Worm (Caenorhabditis elegans): Measurements from ENCODE around the gene C18F10.7.
A peak's percentile ranks its signal among the peaks of the same experiment; 100 is the strongest.

C18F10.7 gene

DNA sequence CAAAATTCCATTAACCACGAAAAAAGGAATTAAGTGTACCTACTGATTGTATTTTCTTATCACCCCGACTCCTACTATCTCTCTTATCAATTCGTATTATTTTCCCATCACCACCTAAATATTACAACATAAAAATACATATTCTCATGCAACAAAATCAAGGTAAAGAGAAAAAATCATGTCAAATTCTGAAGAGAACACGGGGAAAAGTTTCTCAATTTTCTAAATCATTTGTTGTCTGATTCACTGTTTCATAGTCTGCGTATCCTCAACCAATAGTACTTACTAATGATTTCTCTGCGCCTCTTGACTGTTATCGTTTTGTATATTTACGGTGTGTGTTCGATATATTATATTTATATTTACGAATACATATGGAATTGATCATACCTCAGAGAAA lies 46.3 kb downstream of the C18F10.7 start:
- no peak for TF ChIP-seq mxl-1 (tag; optimal IDR thresholded peaks at IDR 0.05)
- TF ChIP-seq C06A6.2 (GFP tag; conservative IDR thresholded peaks at IDR 0.05): no peak
- TF ChIP-seq F52B5.7 (tag; optimal IDR thresholded peaks at IDR 0.05): no peak
- peak; percentile 68; the same call in 1 of the 2 replicates for TF ChIP-seq hmg-1.2 (GFP tag; IDR thresholded peaks at IDR 0.05)
- TF ChIP-seq aptf-3 (GFP tag; IDR thresholded peaks at IDR 0.05): no peak
- TF ChIP-seq pha-4 (tag; optimal IDR thresholded peaks at IDR 0.05): no peak
- peak; percentile 68 for TF ChIP-seq nhr-80 (tag; optimal IDR thresholded peaks at IDR 0.05)

DNA sequence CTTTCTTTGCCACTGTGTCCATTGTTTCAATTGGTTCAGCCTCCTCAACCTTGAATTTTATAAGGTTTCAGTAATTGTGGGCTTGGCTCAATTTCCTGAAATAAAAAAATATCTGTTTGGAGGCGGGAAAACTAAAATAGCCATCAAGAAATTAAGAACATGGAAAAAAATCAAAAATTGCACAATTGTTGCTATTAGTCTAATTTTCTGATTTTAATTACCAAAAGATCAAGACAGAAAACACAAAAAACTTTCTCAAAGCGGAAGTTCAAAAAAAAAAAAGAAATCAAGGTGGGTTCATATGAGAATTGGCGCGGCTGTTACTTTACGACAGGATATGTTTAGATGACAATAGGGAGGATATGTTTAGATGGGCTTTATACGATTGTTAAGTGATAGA lies 47.3 kb downstream of the C18F10.7 start, which contains the start of gene esyt-2:
TSS of gene esyt-2 (minus strand) at position 101 of the 400 bp plus-strand sequence.
- TF ChIP-seq ekl-4 (GFP tag; IDR thresholded peaks at IDR 0.05) (no peak), ztf-3 (GFP tag; optimal IDR thresholded peaks at IDR 0.05) (no peak), cebp-2 (GFP tag; IDR thresholded peaks at IDR 0.05) (no peak), K11D2.4 (GFP tag; IDR thresholded peaks at IDR 0.05) (no peak), nhr-179 (tag; optimal IDR thresholded peaks at IDR 0.05) (no peak), hrde-1 (tag; optimal IDR thresholded peaks at IDR 0.05; ENCODE audit: borderline replicate concordance) (no peak), nhr-120 (GFP tag; IDR thresholded peaks at IDR 0.05) (no peak), ztf-6 (GFP tag; IDR thresholded peaks at IDR 0.05) (no peak), atf-7 (tag; optimal IDR thresholded peaks at IDR 0.05) (no peak), akir-1 (GFP tag; optimal IDR thresholded peaks at IDR 0.05) (no peak), sdz-38 (tag; optimal IDR thresholded peaks at IDR 0.05) (no peak), tbp1 (GFP tag; optimal IDR thresholded peaks at IDR 0.05) (no peak), ceh-79 (tag; optimal IDR thresholded peaks at IDR 0.05) (no peak), let-526 (GFP tag; IDR thresholded peaks at IDR 0.05) (no peak), madf-3 (GFP tag; IDR thresholded peaks at IDR 0.05) (no peak)

Data from whole organism, young adult.